Worm (Caenorhabditis elegans): ENCODE measurements around the gene gpa-11.

Gene gpa-11

DNA sequence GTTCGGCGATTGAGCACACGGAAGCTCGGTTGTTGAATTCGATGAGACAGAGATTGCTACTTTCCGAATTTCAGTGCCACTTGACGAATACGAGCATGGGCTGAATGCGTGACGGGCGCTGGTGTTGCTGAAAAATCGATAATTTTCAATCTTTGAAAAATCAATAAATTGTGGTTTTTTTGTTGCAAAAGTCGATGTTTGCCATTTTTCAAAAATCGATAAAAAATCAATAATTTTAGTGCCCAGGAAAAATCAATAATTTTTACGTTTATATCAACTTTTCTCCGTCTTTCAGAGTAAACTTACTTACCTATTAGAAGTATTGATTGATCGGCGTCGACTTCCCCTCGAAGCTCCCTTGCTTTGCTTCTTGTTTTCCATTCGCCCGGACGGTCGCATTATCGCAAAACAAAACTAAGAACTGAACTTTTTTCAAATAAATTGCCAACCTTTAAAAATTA, 9.6 kb downstream of the gpa-11 start, which contains the start of gene C16A11.7:
TSS of gene C16A11.7 (minus strand) at position 411 of the 461 bp plus-strand sequence.
- no peak for TF ChIP-seq hlh-17 (GFP tag; optimal IDR thresholded peaks at IDR 0.05; ENCODE audit: borderline replicate concordance)
- TF ChIP-seq snu-23 (GFP tag; optimal IDR thresholded peaks at IDR 0.05), result no peak

DNA sequence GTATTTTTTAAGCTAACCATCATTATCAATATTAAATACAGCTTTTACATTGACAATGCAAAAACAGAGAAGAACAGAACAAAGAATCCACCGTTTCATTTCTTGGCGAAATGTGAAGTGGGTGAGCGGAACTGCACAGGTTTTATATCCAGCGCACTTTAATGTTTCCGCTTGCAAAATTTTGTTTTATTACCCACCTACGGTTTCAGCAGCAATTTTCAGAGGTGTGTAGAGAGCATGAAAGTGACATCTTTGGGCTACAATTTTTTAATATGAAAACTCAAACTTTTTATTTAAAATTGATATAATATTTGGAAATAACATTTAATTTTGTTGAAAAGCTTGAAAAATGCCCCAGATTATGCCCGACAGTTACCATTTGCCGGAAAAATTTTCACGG, 11.7 kb downstream of the gpa-11 start, which contains the start of gene clec-135:
TSS of gene clec-135 (minus strand) at position 101 of the 400 bp plus-strand sequence.
- TF ChIP-seq xbp-1 (tag; optimal IDR thresholded peaks at IDR 0.05) (no peak), nhr-71 (tag; optimal IDR thresholded peaks at IDR 0.05) (no peak), nhr-19 (GFP tag; conservative IDR thresholded peaks at IDR 0.05) (no peak), lsy-2 (tag; optimal IDR thresholded peaks at IDR 0.05) (no peak), jun-1 (tag; optimal IDR thresholded peaks at IDR 0.05) (no peak), ama-1 (optimal IDR thresholded peaks at IDR 0.05) (no peak), lin-15B (tag; optimal IDR thresholded peaks at IDR 0.05) (no peak), ceh-88 (GFP tag; IDR thresholded peaks at IDR 0.05) (no peak), mef-2 (tag; optimal IDR thresholded peaks at IDR 0.05) (no peak), tlp-1 (tag; optimal IDR thresholded peaks at IDR 0.05) (no peak), nhr-47 (tag; optimal IDR thresholded peaks at IDR 0.05) (no peak), elt-2 (tag; optimal IDR thresholded peaks at IDR 0.05) (no peak), sptf-1 (tag; optimal IDR thresholded peaks at IDR 0.05) (no peak), egl-27 (tag; optimal IDR thresholded peaks at IDR 0.05) (no peak), zip-4 (GFP tag; optimal IDR thresholded peaks at IDR 0.05) (no peak), nhr-77 (tag; optimal IDR thresholded peaks at IDR 0.05) (no peak), efl-1 (optimal IDR thresholded peaks at IDR 0.05) (no peak), efl-1 (GFP tag; optimal IDR thresholded peaks at IDR 0.05 in 1 of 2) (no peak), snpc-4 (tag; optimal IDR thresholded peaks at IDR 0.05) (no peak), fos-1 (tag; optimal IDR thresholded peaks at IDR 0.05) (no peak)

DNA sequence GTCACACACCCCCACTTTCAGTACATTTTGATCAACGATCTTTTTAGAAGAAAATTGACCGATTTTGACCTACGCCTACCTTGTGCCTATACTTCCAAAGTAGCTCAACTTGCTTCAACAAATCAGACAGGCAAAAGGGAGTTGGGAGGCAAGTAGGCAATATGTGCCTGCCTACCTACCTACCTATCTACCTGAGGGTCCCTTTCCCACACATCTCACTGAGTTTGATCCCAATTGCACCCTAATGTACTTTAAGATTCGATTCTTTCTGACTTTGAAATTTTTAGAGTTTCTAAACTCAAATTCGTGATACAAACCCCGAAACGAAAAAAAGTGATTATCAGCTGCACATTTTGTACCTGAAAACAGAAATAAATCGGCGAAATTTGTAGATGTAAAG, 20.7 kb downstream of the gpa-11 start:
- no peak for TF ChIP-seq nhr-11 (tag; optimal IDR thresholded peaks at IDR 0.05)
- TF ChIP-seq ztf-4 (tag; optimal IDR thresholded peaks at IDR 0.05), result no peak
- no peak for TF ChIP-seq tlp-1 (tag; optimal IDR thresholded peaks at IDR 0.05)
- TF ChIP-seq isw-1 (GFP tag; IDR thresholded peaks at IDR 0.05), result no peak
- no peak for TF ChIP-seq lir-3 (tag; optimal IDR thresholded peaks at IDR 0.05; ENCODE audit: poor library complexity)
- TF ChIP-seq hlh-4 (tag; optimal IDR thresholded peaks at IDR 0.05), result no peak
- no peak for TF ChIP-seq C34B4.2 (tag; optimal IDR thresholded peaks at IDR 0.05)
- no peak for TF ChIP-seq egl-27 (tag; optimal IDR thresholded peaks at IDR 0.05)
- TF ChIP-seq zip-4 (GFP tag; optimal IDR thresholded peaks at IDR 0.05), result no peak
- TF ChIP-seq Y116A8C.19 (tag; optimal IDR thresholded peaks at IDR 0.05; ENCODE audit: borderline replicate concordance), result no peak
- no peak for TF ChIP-seq unc-98 (GFP tag; IDR thresholded peaks at IDR 0.05)
- TF ChIP-seq C16A3.4 (tag; optimal IDR thresholded peaks at IDR 0.05), result no peak

DNA sequence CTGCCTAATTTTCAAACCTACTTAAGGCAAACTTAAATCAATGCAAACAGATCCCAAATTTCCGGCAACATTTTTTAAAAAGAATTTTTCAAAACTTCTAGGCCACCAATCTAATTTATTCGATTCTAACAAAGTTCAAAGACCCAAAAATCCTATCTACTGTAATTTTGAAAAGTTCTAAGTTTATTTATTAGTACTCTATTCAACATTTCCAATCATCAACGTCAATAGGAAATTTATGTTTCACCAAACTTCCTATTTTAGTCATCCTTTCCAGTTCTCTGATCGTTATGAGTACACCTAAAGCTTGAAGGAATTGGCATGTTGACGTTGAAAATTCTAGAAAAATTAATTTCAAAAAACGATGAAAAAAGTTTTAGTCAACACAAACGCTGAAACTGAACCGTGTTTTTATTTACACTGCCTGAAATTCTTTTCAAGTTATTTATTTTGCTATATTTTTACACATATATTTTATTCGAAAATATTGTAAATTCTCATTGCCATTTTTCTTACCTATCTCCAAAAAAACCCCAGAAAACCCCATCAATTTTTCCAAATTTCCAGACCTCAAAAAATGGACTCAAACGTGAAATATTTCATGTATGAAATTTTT, 28.7 kb downstream of the gpa-11 start, which contains the start of gene npr-42:
TSS of gene npr-42 (plus strand) at position 566 of the 616 bp plus-strand sequence.
- no peak for TF ChIP-seq blmp-1 (tag; optimal IDR thresholded peaks at IDR 0.05)
- no peak for TF ChIP-seq mab-9 (GFP tag; IDR thresholded peaks at IDR 0.05)
- TF ChIP-seq dsc-1 (tag; optimal IDR thresholded peaks at IDR 0.05), result no peak
- TF ChIP-seq isw-1 (GFP tag; IDR thresholded peaks at IDR 0.05), result no peak
- no peak for TF ChIP-seq pag-3 (tag; optimal IDR thresholded peaks at IDR 0.05; ENCODE audit: borderline replicate concordance, insufficient read depth)
- TF ChIP-seq nhr-71 (tag; optimal IDR thresholded peaks at IDR 0.05), result no peak
- no peak for TF ChIP-seq egl-27 (tag; optimal IDR thresholded peaks at IDR 0.05)
- no peak for TF ChIP-seq pax-3 (tag; optimal IDR thresholded peaks at IDR 0.05)
- TF ChIP-seq unc-86 (tag; optimal IDR thresholded peaks at IDR 0.05), result no peak
- no peak for TF ChIP-seq hpl-2 (GFP tag; optimal IDR thresholded peaks at IDR 0.05)
- no peak for TF ChIP-seq ceh-88 (GFP tag; IDR thresholded peaks at IDR 0.05)
- TF ChIP-seq skn-1 (tag; optimal IDR thresholded peaks at IDR 0.05), result no peak
- TF ChIP-seq unc-130 (tag; optimal IDR thresholded peaks at IDR 0.05), result no peak
- no peak for TF ChIP-seq jun-1 (tag; optimal IDR thresholded peaks at IDR 0.05)
- no peak for TF ChIP-seq ceh-8 (GFP tag; optimal IDR thresholded peaks at IDR 0.05)
- TF ChIP-seq C16A3.4 (tag; optimal IDR thresholded peaks at IDR 0.05), result no peak
- no peak for TF ChIP-seq lin-35 (GFP tag; optimal IDR thresholded peaks at IDR 0.05)
- no peak for TF ChIP-seq sptf-1 (tag; optimal IDR thresholded peaks at IDR 0.05)

Measured in whole organism, L1 larva.